Worm (Caenorhabditis elegans) whole organism, young adult: ENCODE results near the gene C16C8.5.
"Not testable (repeated sequence)": the region's sequence is repeated elsewhere in the genome, so short reads cannot be mapped to it uniquely, and the experiment has no call there.

Experiments used
- B0336.3 ChIP-seq: fragments of 200-800 bp; sonication (Bioruptor generic); IDR thresholded peaks from 2 replicates; pipeline ENCODE4 v1.3.6; 2022; ENCODE audit warnings: missing genetic modification characterization, missing compliant biosample characterization
- D2030.7 ChIP-seq: fragments of 200-800 bp; sonication (Bioruptor generic); IDR thresholded peaks from 2 replicates; pipeline ENCODE4 v1.3.6; 2022; ENCODE audit warnings: missing genetic modification reagents, missing genetic modification characterization, missing compliant biosample characterization
- F33H1.4 ChIP-seq: fragments of 200-800 bp; sonication (Bioruptor generic); IDR thresholded peaks from 2 replicates; pipeline ENCODE4 v1.3.6; 2022; ENCODE audit warnings: missing genetic modification reagents, missing genetic modification characterization, missing compliant biosample characterization
- F55B11.4 ChIP-seq: sonication (generic microtip); optimal IDR thresholded peaks from 2 replicates; lab custom pipeline; 2016; ENCODE audit warnings: missing compliant biosample characterization, missing genetic modification characterization, borderline replicate concordance; ENCODE audit not compliant: insufficient read depth
- Y53F4B.3 ChIP-seq: fragments of 200-800 bp; sonication (Bioruptor generic); IDR thresholded peaks from 2 replicates; pipeline ENCODE4 v1.3.6; 2022; ENCODE audit warnings: missing genetic modification reagents, missing genetic modification characterization, missing compliant biosample characterization
- Y53G8AR.9 ChIP-seq: fragments of 200-800 bp; sonication (Bioruptor generic); conservative IDR thresholded peaks from 2 replicates; pipeline ENCODE4 v1.3.6; 2022; ENCODE audit warnings: missing genetic modification reagents, missing genetic modification characterization, missing compliant biosample characterization
- aptf-3 ChIP-seq: fragments of 200-800 bp; sonication (Bioruptor generic); IDR thresholded peaks from 2 replicates; pipeline ENCODE4 v1.3.6; 2022; ENCODE audit warnings: missing genetic modification characterization, missing compliant biosample characterization
- atf-7 ChIP-seq: sonication (generic microtip); optimal IDR thresholded peaks from 2 replicates; lab custom pipeline; 2017; ENCODE audit warnings: mild to moderate bottlenecking, missing genetic modification characterization, missing compliant biosample characterization
- athp-1 ChIP-seq: sonication (generic microtip); optimal IDR thresholded peaks from 2 replicates; lab custom pipeline; 2017; ENCODE audit warnings: mild to moderate bottlenecking, missing genetic modification characterization, missing compliant biosample characterization
- bed-2 ChIP-seq: fragments of 200-800 bp; sonication (Bioruptor generic); IDR thresholded peaks from 2 replicates; pipeline ENCODE4 v1.3.6; 2022; ENCODE audit warnings: missing genetic modification reagents, missing genetic modification characterization, missing compliant biosample characterization
- cebp-2 ChIP-seq: fragments of 200-800 bp; sonication (Bioruptor generic); IDR thresholded peaks from 2 replicates; pipeline ENCODE4 v1.3.6; 2022; ENCODE audit warnings: missing genetic modification characterization, missing compliant biosample characterization
- ceh-58 ChIP-seq: fragments of 200-800 bp; sonication (Bioruptor generic); IDR thresholded peaks from 2 replicates; pipeline ENCODE4 v1.3.6; 2022; ENCODE audit warnings: missing genetic modification characterization, missing compliant biosample characterization
- ceh-91 ChIP-seq: fragments of 200-800 bp; sonication (Bioruptor generic); IDR thresholded peaks from 2 replicates; pipeline ENCODE4 v1.3.6; 2022; ENCODE audit warnings: missing genetic modification reagents, missing genetic modification characterization, missing compliant biosample characterization
- efl-1 ChIP-seq: fragments of 150-350 bp; optimal IDR thresholded peaks from 2 replicates; lab custom pipeline; 2014; ENCODE audit warnings: missing biosample characterization, missing genetic modification reagents, missing genetic modification characterization
- fkh-3 ChIP-seq: sonication (generic microtip); optimal IDR thresholded peaks from 2 replicates; lab custom pipeline; 2016; ENCODE audit warnings: mild to moderate bottlenecking, missing genetic modification characterization, missing compliant biosample characterization
- hmg-1.2 ChIP-seq: fragments of 200-800 bp; sonication (Bioruptor generic); IDR thresholded peaks from 2 replicates; pipeline ENCODE4 v1.3.6; 2022; ENCODE audit warnings: missing genetic modification reagents, missing genetic modification characterization, missing compliant biosample characterization
- lin-35 ChIP-seq, 3 experiments: fragments of 150-350 bp in 2 of 3; sonication (generic microtip) in 1 of 3; optimal IDR thresholded peaks; 2 replicates each; lab custom pipeline; 2014 to 2018; ENCODE audit warnings: missing biosample characterization in 3 of 3, missing genetic modification characterization in 3 of 3, missing genetic modification reagents in 3 of 3
- lsl-1 ChIP-seq: fragments of 200-800 bp; sonication (Bioruptor generic); optimal IDR thresholded peaks from 2 replicates; lab custom pipeline; 2018; ENCODE audit warnings: mild to moderate bottlenecking, missing genetic modification characterization, moderate library complexity, missing compliant biosample characterization
- madf-3 ChIP-seq: fragments of 200-800 bp; sonication (Bioruptor generic); IDR thresholded peaks from 2 replicates; pipeline ENCODE4 v1.3.6; 2022; ENCODE audit warnings: missing genetic modification reagents, missing genetic modification characterization, missing compliant biosample characterization
- madf-6 ChIP-seq: fragments of 200-800 bp; sonication (Bioruptor generic); IDR thresholded peaks from 2 replicates; pipeline ENCODE4 v1.3.6; 2022; ENCODE audit warnings: missing genetic modification reagents, missing genetic modification characterization, missing compliant biosample characterization
- madf-8 ChIP-seq: fragments of 200-800 bp; sonication (Bioruptor generic); conservative IDR thresholded peaks from 2 replicates; pipeline ENCODE4 v1.3.6; 2022; ENCODE audit warnings: missing genetic modification reagents, missing genetic modification characterization, missing compliant biosample characterization
- mel-28 ChIP-seq: sonication (generic microtip); optimal IDR thresholded peaks from 2 replicates; lab custom pipeline; 2016; ENCODE audit warnings: borderline replicate concordance, mild to moderate bottlenecking, missing genetic modification characterization, missing compliant biosample characterization
- nhr-120 ChIP-seq: fragments of 200-800 bp; sonication (Bioruptor generic); IDR thresholded peaks from 2 replicates; pipeline ENCODE4 v1.3.6; 2022; ENCODE audit warnings: missing genetic modification characterization, missing compliant biosample characterization
- snpc-1.1 ChIP-seq: sonication (generic microtip); optimal IDR thresholded peaks from 2 replicates; lab custom pipeline; 2017; ENCODE audit warnings: missing genetic modification characterization, mild to moderate bottlenecking, missing compliant biosample characterization, antibody characterized with exemption, moderate library complexity, missing genotype, missing genetic modification reagents; ENCODE audit not compliant: insufficient read depth
- snpc-1.3 ChIP-seq: sonication (generic microtip); optimal IDR thresholded peaks from 2 replicates; lab custom pipeline; 2017; ENCODE audit warnings: missing genetic modification characterization, mild to moderate bottlenecking, missing compliant biosample characterization, antibody characterized with exemption, moderate library complexity, missing genotype, missing genetic modification reagents; ENCODE audit not compliant: insufficient read depth
- snpc-3.4 ChIP-seq: sonication (generic microtip); optimal IDR thresholded peaks from 2 replicates; lab custom pipeline; 2017; ENCODE audit warnings: missing genetic modification characterization, mild to moderate bottlenecking, missing compliant biosample characterization, antibody characterized with exemption, moderate library complexity, missing genotype, missing genetic modification reagents
- tbp1 ChIP-seq: fragments of 200-800 bp; sonication (Bioruptor generic); optimal IDR thresholded peaks from 2 replicates; lab custom pipeline; 2018; ENCODE audit warnings: mild to moderate bottlenecking, missing genetic modification characterization, missing compliant biosample characterization
- xnd-1 ChIP-seq: sonication (generic microtip); optimal IDR thresholded peaks from 2 replicates; lab custom pipeline; 2016; ENCODE audit warnings: missing genotype, missing genetic modification reagents, missing genetic modification characterization, missing compliant biosample characterization

Gene C16C8.5

DNA sequence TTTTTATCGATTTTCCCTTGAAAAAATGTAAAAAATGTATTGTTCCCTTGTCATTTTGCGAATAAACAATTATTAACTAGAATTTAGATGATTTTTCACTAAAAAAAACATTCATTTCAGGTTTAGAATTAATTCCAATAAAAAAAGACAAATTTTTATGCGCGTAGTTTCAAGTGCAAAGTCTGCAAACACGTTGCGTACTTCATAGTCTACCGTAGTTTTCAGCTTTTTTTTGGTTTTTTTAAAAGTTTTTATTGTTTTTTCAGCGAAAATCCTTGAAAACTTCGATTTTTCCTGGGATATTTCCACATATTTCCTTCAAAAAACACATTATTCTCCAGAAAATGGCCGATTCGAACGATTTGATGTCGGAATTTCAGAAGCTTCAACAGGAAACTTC, 8.3 kb upstream of the C16C8.5 start, which contains the start of gene C16C8.11:
Gene C16C8.11 (plus strand): TSS at position 188 of the 400 bp plus-strand sequence.
- no peak for TF ChIP-seq F55B11.4
- TF ChIP-seq xnd-1, result peak; percentile 7
- no peak for TF ChIP-seq B0336.3 (GFP tag; lab: Robert Waterston, UW)
- no peak for TF ChIP-seq efl-1 (GFP tag; lab: Kevin White, UChicago)
- peak; percentile 51; the same call in 1 of the 2 replicates for TF ChIP-seq madf-6 (GFP tag; lab: Robert Waterston, UW)
- TF ChIP-seq atf-7, result no peak
- TF ChIP-seq athp-1 (tag; lab: Kevin White, UChicago), result peak; percentile 20
- 0 out of 2 replicates have a peak, but pooled peaks have one; percentile 25 for TF ChIP-seq F33H1.4 (GFP tag; lab: Robert Waterston, UW)
- TF ChIP-seq snpc-3.4 (tag; lab: Kevin White, UChicago), result no peak
- peak; percentile 80 for TF ChIP-seq lsl-1

DNA sequence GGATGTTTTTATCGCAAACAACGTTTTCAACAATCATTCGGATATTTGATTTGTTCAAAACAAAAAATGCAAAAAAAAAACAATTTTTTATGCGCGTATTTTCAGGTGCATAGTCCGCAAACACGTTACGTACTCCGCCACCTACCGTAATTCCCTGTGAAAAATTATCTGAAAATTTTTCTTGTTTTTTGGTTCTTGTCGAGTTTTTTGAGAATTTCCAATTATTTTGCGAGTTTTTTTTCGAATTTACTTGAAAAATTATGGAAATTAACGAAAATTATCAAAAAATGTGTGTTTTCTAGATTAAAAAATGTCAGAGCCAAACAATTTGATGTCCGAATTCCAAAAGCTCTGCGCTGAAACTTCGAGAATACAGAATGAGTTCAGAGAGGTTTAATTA, 7.2 kb upstream of the C16C8.5 start, which contains the start of gene C16C8.12:
Gene C16C8.12 (plus strand): TSS at position 301 of the 400 bp plus-strand sequence.
- TF ChIP-seq D2030.7 (GFP tag; lab: Robert Waterston, UW) (peak; percentile 18; the same call in 1 of the 2 replicates), madf-8 (GFP tag; lab: Robert Waterston, UW) (no peak), F33H1.4 (GFP tag; lab: Robert Waterston, UW) (no peak), lsl-1 (peak; percentile 72)

DNA sequence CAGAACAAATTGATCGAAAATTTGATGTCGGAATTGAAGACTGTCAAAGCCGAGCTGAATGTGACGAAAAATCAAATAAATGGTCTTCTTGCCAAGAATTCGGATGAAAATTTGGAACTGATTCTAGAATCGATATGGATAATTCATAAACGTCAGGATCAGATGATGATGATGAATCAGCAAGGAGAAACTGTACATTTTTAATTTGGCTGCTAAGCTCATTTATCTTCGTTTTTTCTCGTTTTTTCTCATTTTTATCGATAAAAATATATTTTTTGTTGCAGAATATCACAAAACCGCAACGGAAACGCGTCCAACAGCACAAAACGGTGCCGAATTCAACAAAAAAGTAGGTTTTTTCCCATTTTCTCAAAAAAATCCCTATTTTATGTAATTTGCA, 4.3 kb upstream of the C16C8.5 start, which contains the start of gene C16C8.14:
Gene C16C8.14 (plus strand): TSS at position 301 of the 400 bp plus-strand sequence.
- TF ChIP-seq madf-3 (GFP tag; lab: Robert Waterston, UW); snpc-1.3 (tag; lab: Kevin White, UChicago); nhr-120 (GFP tag; lab: Robert Waterston, UW): not testable (repeated sequence)

DNA sequence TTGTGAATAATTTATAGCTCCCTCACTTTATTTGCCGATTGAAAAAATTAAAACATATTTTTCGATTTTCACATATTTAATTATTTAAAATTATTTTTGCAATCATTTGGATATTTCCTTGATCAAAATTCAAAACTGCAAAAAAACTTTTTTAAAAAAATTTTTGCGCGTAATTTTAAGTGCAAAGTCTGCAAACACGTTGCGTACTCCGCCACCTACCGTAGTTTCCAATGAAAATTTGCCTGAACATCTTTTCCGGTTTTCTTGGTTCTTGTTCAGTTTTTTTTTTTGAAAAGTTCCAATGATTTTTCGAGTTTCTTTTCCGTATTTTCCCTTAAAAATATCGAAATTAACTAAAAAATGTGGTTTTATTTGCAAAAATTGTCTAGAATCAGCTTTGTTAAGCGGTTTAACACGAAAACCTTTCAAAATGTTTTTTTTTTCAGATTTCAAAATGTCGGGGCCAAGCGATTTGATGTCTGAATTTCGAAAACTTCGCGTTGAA, 3.6 kb upstream of the C16C8.5 start, which contains the start of gene C16C8.25:
Gene C16C8.25 (plus strand): TSS at position 455 of the 505 bp plus-strand sequence.
- TF ChIP-seq mel-28 (tag; lab: Kevin White, UChicago) (no peak), bed-2 (GFP tag; lab: Robert Waterston, UW) (no peak), aptf-3 (GFP tag; lab: Robert Waterston, UW) (no peak), lin-35 (GFP tag; optimal IDR thresholded peaks at IDR 0.05; lab: Kevin White, UChicago) (no peak), Y53F4B.3 (GFP tag; lab: Robert Waterston, UW) (no peak), ceh-58 (GFP tag; lab: Robert Waterston, UW) (no peak), cebp-2 (GFP tag; lab: Robert Waterston, UW) (no peak), snpc-1.1 (tag; lab: Kevin White, UChicago) (no peak), lsl-1 (peak; percentile 72), ceh-91 (no peak), fkh-3 (tag; lab: Kevin White, UChicago) (no peak), hmg-1.2 (GFP tag; lab: Robert Waterston, UW) (no peak), madf-6 (GFP tag; lab: Robert Waterston, UW) (peak; percentile 60; the same call in 1 of the 2 replicates), D2030.7 (GFP tag; lab: Robert Waterston, UW) (0 out of 2 replicates have a peak, but pooled peaks have one; percentile 33), tbp1 (no peak)
- TF ChIP-seq, all 124 proteins: peak for 3

DNA sequence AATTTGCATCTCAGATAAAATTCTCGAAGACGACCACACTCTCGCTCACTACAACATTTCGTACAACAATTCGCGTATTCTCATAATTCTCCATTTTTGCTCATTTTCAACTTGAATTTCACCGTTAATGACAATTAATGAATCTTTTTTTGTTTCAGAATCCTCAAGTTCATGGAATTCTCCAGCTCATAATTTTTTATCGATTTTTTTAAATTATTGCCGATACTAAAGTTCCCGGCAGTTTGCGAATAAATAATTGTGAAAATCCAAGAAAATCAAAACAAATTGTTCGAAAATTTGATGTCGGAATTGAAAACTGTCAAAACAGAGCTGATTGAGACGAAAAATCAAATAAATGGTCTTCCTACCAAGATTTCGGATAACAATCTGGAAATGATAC, 2.7 kb upstream of the C16C8.5 start, which contains the start of gene C16C8.21:
Gene C16C8.21 (plus strand): TSS at position 301 of the 400 bp plus-strand sequence.
- TF ChIP-seq atf-7 (no peak), Y53G8AR.9 (no peak)
